Worm (Caenorhabditis elegans) whole organism, late embryonic: ENCODE data around the gene C09G5.13.

Experiments
- ceh-45 ChIP-seq: fragments of 200-800 bp; sonication (Bioruptor generic); IDR thresholded peaks from 2 replicates; pipeline ENCODE4 v1.3.6; 2022; ENCODE audit warnings: missing genetic modification reagents, missing genetic modification characterization, missing compliant biosample characterization
- che-1 ChIP-seq: sonication (generic microtip); optimal IDR thresholded peaks from 2 replicates; lab custom pipeline; 2016; ENCODE audit warnings: mild to moderate bottlenecking, missing genetic modification characterization, missing compliant biosample characterization
- dve-1 ChIP-seq: sonication (generic microtip); optimal IDR thresholded peaks from 2 replicates; lab custom pipeline; 2017; ENCODE audit warnings: antibody characterized with exemption, mild to moderate bottlenecking, missing genetic modification characterization, missing compliant biosample characterization
- hlh-15 ChIP-seq: sonication (generic microtip); optimal IDR thresholded peaks from 2 replicates; lab custom pipeline; 2016; ENCODE audit warnings: missing genetic modification characterization, missing compliant biosample characterization
- hlh-30 ChIP-seq: sonication (generic microtip); optimal IDR thresholded peaks from 2 replicates; lab custom pipeline; 2017; ENCODE audit warnings: antibody characterized with exemption, missing genetic modification characterization, missing compliant biosample characterization; ENCODE audit not compliant: insufficient read depth
- npax-4 ChIP-seq: sonication (generic microtip); optimal IDR thresholded peaks from 2 replicates; lab custom pipeline; 2016; ENCODE audit warnings: missing genetic modification characterization, missing compliant biosample characterization
- odd-2 ChIP-seq: sonication (generic microtip); optimal IDR thresholded peaks from 2 replicates; lab custom pipeline; 2017; ENCODE audit warnings: antibody characterized with exemption, mild to moderate bottlenecking, missing genetic modification characterization, missing compliant biosample characterization
- pha-4 ChIP-seq: fragments of 150-350 bp; optimal IDR thresholded peaks from 2 replicates; lab custom pipeline; 2018; ENCODE audit warnings: missing biosample characterization, missing genetic modification reagents, missing genetic modification characterization

DNA sequence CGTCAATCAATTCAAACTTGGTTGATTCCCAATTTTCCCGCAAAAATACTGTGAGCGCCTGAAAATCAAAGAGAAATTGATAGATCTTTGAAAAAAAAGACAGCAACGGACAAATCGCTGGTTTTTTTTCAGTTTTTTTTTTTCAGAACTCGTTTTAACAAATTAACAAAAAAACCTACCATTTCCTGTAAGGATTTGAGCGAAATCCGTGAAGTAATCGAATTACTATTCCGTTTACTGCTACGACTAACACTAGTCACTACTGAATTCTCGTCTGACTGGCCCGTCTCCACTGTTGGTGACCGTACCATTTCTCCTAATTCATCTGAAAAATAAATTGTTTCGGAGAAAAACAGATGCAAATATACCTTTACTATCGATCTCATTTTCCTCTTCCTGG lies 42.2 kb downstream of the C09G5.13 start:
- TF ChIP-seq che-1 (tag; lab: Kevin White, UChicago) (no peak), ceh-45 (GFP tag; lab: Robert Waterston, UW) (no peak), hlh-15 (no peak), hlh-30 (tag; lab: Kevin White, UChicago) (no peak), odd-2 (tag; lab: Kevin White, UChicago) (no peak), pha-4 (tag; lab: Kevin White, UChicago) (no peak), dve-1 (tag; lab: Kevin White, UChicago) (no peak), npax-4 (tag; lab: Kevin White, UChicago) (no peak)
